Worm (Caenorhabditis elegans) whole organism, midembryonic: ENCODE data around the gene T20G5.9.

ENCODE experiments used
- flt-1 ChIP-seq: fragments of 200-800 bp; sonication (Bioruptor generic); IDR thresholded peaks from 2 replicates; pipeline ENCODE4 v1.3.6; 2022; ENCODE audit warnings: missing genetic modification characterization, missing compliant biosample characterization
- klf-2 ChIP-seq: fragments of 200-800 bp; sonication (Bioruptor generic); conservative IDR thresholded peaks from 2 replicates; pipeline ENCODE4 v1.3.6; 2022; ENCODE audit warnings: missing genetic modification reagents, missing genetic modification characterization, missing compliant biosample characterization

ce11 chrIII:10214540-10214979 lies 4.9 kb downstream of the T20G5.9 start:
- no peak for TF ChIP-seq klf-2
- no peak for TF ChIP-seq flt-1
